Fruit fly (Drosophila melanogaster): Measurements from ENCODE around the gene CG14563.

The CG14563 gene

dm6 chr3L:21828177-21828589 is 14.0 kb downstream of the CG14563 start, which contains the start of gene CG32448 (continued):
- peak; percentile 64 for TF ChIP-seq CHES-1-like (GFP tag; optimal IDR thresholded peaks at IDR 0.05)
- no peak for TF ChIP-seq zf30C (GFP tag; optimal IDR thresholded peaks at IDR 0.05)
- TF ChIP-seq CG11560 (tag; IDR thresholded peaks at IDR 0.05): no peak
- no peak for TF ChIP-seq CG16779 (GFP tag; IDR thresholded peaks at IDR 0.05)
- peak; percentile 61 for TF ChIP-seq CG2678 (tag; optimal IDR thresholded peaks at IDR 0.05)
- no peak for TF ChIP-seq CG6765 (GFP tag; optimal IDR thresholded peaks at IDR 0.05)
- TF ChIP-seq E2f1 (GFP tag; IDR thresholded peaks at IDR 0.05): peak; percentile 74
- no peak for TF ChIP-seq sima (GFP tag; optimal IDR thresholded peaks at IDR 0.05)
- peak; percentile 22 for TF ChIP-seq CG3995 (GFP tag; optimal IDR thresholded peaks at IDR 0.05)
- no peak for TF ChIP-seq CTCF (GFP tag; optimal IDR thresholded peaks at IDR 0.05)
- no peak for TF ChIP-seq cato (GFP tag; optimal IDR thresholded peaks at IDR 0.05; ENCODE audit: borderline replicate concordance)
- TF ChIP-seq pita (GFP tag; optimal IDR thresholded peaks at IDR 0.05): no peak
- TF ChIP-seq CG10267 (tag; optimal IDR thresholded peaks at IDR 0.05): peak; percentile 63
- peak; percentile 1 for TF ChIP-seq p53 (GFP tag; optimal IDR thresholded peaks at IDR 0.05)
- no peak for TF ChIP-seq CG5180 (GFP tag; optimal IDR thresholded peaks at IDR 0.05)
- TF ChIP-seq CG13123 (GFP tag; optimal IDR thresholded peaks at IDR 0.05): peak; percentile 51
- TF ChIP-seq CG13775 (GFP tag; optimal IDR thresholded peaks at IDR 0.05): peak; percentile 46
- peak; percentile 37 for TF ChIP-seq kah (GFP tag; optimal IDR thresholded peaks at IDR 0.05)
- TF ChIP-seq CG12071 (GFP tag; optimal IDR thresholded peaks at IDR 0.05): peak; percentile 24
- peak; percentile 60 for TF ChIP-seq Meics (GFP tag; optimal IDR thresholded peaks at IDR 0.05)
- no peak for TF ChIP-seq Mad (GFP tag; optimal IDR thresholded peaks at IDR 0.05)
- no peak for TF ChIP-seq corto (GFP tag; optimal IDR thresholded peaks at IDR 0.05)
- TF ChIP-seq CG1603 (tag; optimal IDR thresholded peaks at IDR 0.05): peak; percentile 76
- no peak for TF ChIP-seq CG10462 (GFP tag; optimal IDR thresholded peaks at IDR 0.05)
- TF ChIP-seq CG13424 (tag; optimal IDR thresholded peaks at IDR 0.05): peak; percentile 53
- TF ChIP-seq CG10654 (GFP tag; optimal IDR thresholded peaks at IDR 0.05): peak; percentile 46
- TF ChIP-seq CG1024 (GFP tag; IDR thresholded peaks at IDR 0.05): 0 out of 2 replicates have a peak, but pooled peaks have one; percentile 31
- TF ChIP-seq CG12769 (tag; optimal IDR thresholded peaks at IDR 0.05): peak; percentile 67
- TF ChIP-seq YL-1 (GFP tag; optimal IDR thresholded peaks at IDR 0.05): no peak
- peak; percentile 29 for TF ChIP-seq HmgZ (tag; optimal IDR thresholded peaks at IDR 0.05)
- peak; percentile 28 for TF ChIP-seq D19B (GFP tag; optimal IDR thresholded peaks at IDR 0.05)
- no peak for TF ChIP-seq gce (GFP tag; IDR thresholded peaks at IDR 0.05)
- TF ChIP-seq CG10979 (tag; optimal IDR thresholded peaks at IDR 0.05): peak; percentile 44
- TF ChIP-seq CG8290 (GFP tag; optimal IDR thresholded peaks at IDR 0.05): peak; percentile 12
- peak in 1 of 2 experiments; percentile 82 for TF ChIP-seq CG8290 (tag; optimal IDR thresholded peaks at IDR 0.05)
- TF ChIP-seq CG2712 (tag; optimal IDR thresholded peaks at IDR 0.05): peak; percentile 75
- peak; percentile 64 for TF ChIP-seq tin (GFP tag; optimal IDR thresholded peaks at IDR 0.05)
- TF ChIP-seq CG6689 (GFP tag; IDR thresholded peaks at IDR 0.05): peak; percentile 65
- peak; percentile 75 for TF ChIP-seq sob (GFP tag; IDR thresholded peaks at IDR 0.05)
- TF ChIP-seq CG4820 (GFP tag; optimal IDR thresholded peaks at IDR 0.05): peak; percentile 39
- TF ChIP-seq CG11696 (GFP tag; IDR thresholded peaks at IDR 0.05): peak; percentile 50; the same call in 1 of the 2 replicates
- peak; percentile 55 for TF ChIP-seq CG17359 (tag; optimal IDR thresholded peaks at IDR 0.05)
- peak; percentile 38; the same call in 1 of the 3 replicates for TF ChIP-seq Aef1 (GFP tag; IDR thresholded peaks at IDR 0.05)
- no peak for TF ChIP-seq CG7928 (GFP tag; optimal IDR thresholded peaks at IDR 0.05)
- TF ChIP-seq CG9876 (GFP tag; optimal IDR thresholded peaks at IDR 0.05): peak; percentile 37
- TF ChIP-seq ham (GFP tag; IDR thresholded peaks at IDR 0.05): no peak
- TF ChIP-seq row (GFP tag; IDR thresholded peaks at IDR 0.05): peak; percentile 93
- no peak for TF ChIP-seq Nf-YB (GFP tag; optimal IDR thresholded peaks at IDR 0.05)
- TF ChIP-seq exex (tag; optimal IDR thresholded peaks at IDR 0.05): no peak
- peak; percentile 13 for TF ChIP-seq Max (GFP tag; optimal IDR thresholded peaks at IDR 0.05)
- TF ChIP-seq Dip3 (GFP tag; optimal IDR thresholded peaks at IDR 0.05): peak; percentile 58
- TF ChIP-seq CG1792 (GFP tag; optimal IDR thresholded peaks at IDR 0.05): peak; percentile 14

All from whole organism, embryonic.